Worm (Caenorhabditis elegans) whole organism, young adult: ENCODE data around the gene sma-6.

ENCODE experiments used
- B0261.1 ChIP-seq: sonication (generic microtip); optimal IDR thresholded peaks from 2 replicates; lab custom pipeline; 2016; ENCODE audit warnings: mild to moderate bottlenecking, missing genetic modification characterization, moderate library complexity, missing compliant biosample characterization
- D2030.7 ChIP-seq: fragments of 200-800 bp; sonication (Bioruptor generic); IDR thresholded peaks from 2 replicates; pipeline ENCODE4 v1.3.6; 2022; ENCODE audit warnings: missing genetic modification reagents, missing genetic modification characterization, missing compliant biosample characterization
- F22D6.2 ChIP-seq: sonication (generic microtip); optimal IDR thresholded peaks from 2 replicates; lab custom pipeline; 2016; ENCODE audit warnings: mild to moderate bottlenecking, missing genetic modification characterization, missing compliant biosample characterization
- F37B4.10 ChIP-seq: fragments of 200-800 bp; sonication (Bioruptor generic); IDR thresholded peaks from 2 replicates; pipeline ENCODE4 v1.3.6; 2022; ENCODE audit warnings: missing genetic modification characterization, missing compliant biosample characterization
- F49E8.2 ChIP-seq: sonication (generic microtip); optimal IDR thresholded peaks from 3 replicates; lab custom pipeline; 2017; ENCODE audit warnings: missing genetic modification characterization, mild to moderate bottlenecking, missing compliant biosample characterization, antibody characterized with exemption, moderate library complexity; ENCODE audit not compliant: insufficient read depth
- F57A8.1 ChIP-seq: fragments of 200-800 bp; sonication (Bioruptor generic); optimal IDR thresholded peaks from 2 replicates; lab custom pipeline; 2018; ENCODE audit warnings: mild to moderate bottlenecking, missing genetic modification characterization, moderate library complexity, missing compliant biosample characterization
- T26A5.8 ChIP-seq: sonication (generic microtip); optimal IDR thresholded peaks from 2 replicates; lab custom pipeline; 2016; ENCODE audit warnings: missing genetic modification characterization, missing compliant biosample characterization
- aptf-2 ChIP-seq: fragments of 200-800 bp; sonication (Bioruptor generic); conservative IDR thresholded peaks from 2 replicates; pipeline ENCODE4 v1.3.6; 2022; ENCODE audit warnings: missing genetic modification reagents, missing genetic modification characterization, missing compliant biosample characterization
- aptf-3 ChIP-seq: fragments of 200-800 bp; sonication (Bioruptor generic); IDR thresholded peaks from 2 replicates; pipeline ENCODE4 v1.3.6; 2022; ENCODE audit warnings: missing genetic modification characterization, missing compliant biosample characterization
- atf-7 ChIP-seq: sonication (generic microtip); optimal IDR thresholded peaks from 2 replicates; lab custom pipeline; 2017; ENCODE audit warnings: mild to moderate bottlenecking, missing genetic modification characterization, missing compliant biosample characterization
- attf-5 ChIP-seq: fragments of 200-800 bp; sonication (Bioruptor generic); optimal IDR thresholded peaks from 2 replicates; lab custom pipeline; 2018; ENCODE audit warnings: mild to moderate bottlenecking, missing genetic modification characterization, missing compliant biosample characterization
- bed-1 ChIP-seq: fragments of 200-800 bp; sonication (Bioruptor generic); IDR thresholded peaks from 2 replicates; pipeline ENCODE4 v1.3.6; 2022; ENCODE audit warnings: missing genetic modification reagents, missing genetic modification characterization, missing compliant biosample characterization
- ccch-3 ChIP-seq: fragments of 200-800 bp; sonication (Bioruptor generic); optimal IDR thresholded peaks from 2 replicates; lab custom pipeline; 2018; ENCODE audit warnings: mild to moderate bottlenecking, missing genetic modification characterization, missing compliant biosample characterization
- ceh-100 ChIP-seq: fragments of 200-800 bp; sonication (Bioruptor generic); IDR thresholded peaks from 2 replicates; pipeline ENCODE4 v1.3.6; 2022; ENCODE audit warnings: missing genetic modification reagents, missing genetic modification characterization, missing compliant biosample characterization
- ceh-27 ChIP-seq: fragments of 200-800 bp; sonication (Bioruptor generic); optimal IDR thresholded peaks from 2 replicates; lab custom pipeline; 2018; ENCODE audit warnings: mild to moderate bottlenecking, missing genetic modification characterization, moderate library complexity, missing compliant biosample characterization
- dox-1 ChIP-seq: fragments of 200-800 bp; sonication (Bioruptor generic); IDR thresholded peaks from 2 replicates; pipeline ENCODE4 v1.3.6; 2022; ENCODE audit warnings: missing genetic modification reagents, missing genetic modification characterization, missing compliant biosample characterization
- egl-18 ChIP-seq: fragments of 200-800 bp; sonication (Bioruptor generic); IDR thresholded peaks from 2 replicates; pipeline ENCODE4 v1.3.6; 2022; ENCODE audit warnings: missing genetic modification reagents, missing genetic modification characterization, missing compliant biosample characterization
- ets-4 ChIP-seq: fragments of 200-800 bp; sonication (Bioruptor generic); optimal IDR thresholded peaks from 2 replicates; lab custom pipeline; 2018; ENCODE audit warnings: mild to moderate bottlenecking, missing genetic modification characterization, missing compliant biosample characterization
- fkh-3 ChIP-seq: sonication (generic microtip); optimal IDR thresholded peaks from 2 replicates; lab custom pipeline; 2016; ENCODE audit warnings: mild to moderate bottlenecking, missing genetic modification characterization, missing compliant biosample characterization
- gei-17 ChIP-seq: fragments of 200-800 bp; sonication (Bioruptor generic); optimal IDR thresholded peaks from 2 replicates; lab custom pipeline; 2018; ENCODE audit warnings: mild to moderate bottlenecking, missing genetic modification characterization, missing compliant biosample characterization
- hmg-1.2 ChIP-seq: fragments of 200-800 bp; sonication (Bioruptor generic); IDR thresholded peaks from 2 replicates; pipeline ENCODE4 v1.3.6; 2022; ENCODE audit warnings: missing genetic modification reagents, missing genetic modification characterization, missing compliant biosample characterization
- hmg-20 ChIP-seq: fragments of 200-800 bp; sonication (Bioruptor generic); IDR thresholded peaks from 2 replicates; pipeline ENCODE4 v1.3.6; 2022; ENCODE audit warnings: missing genetic modification reagents, missing genetic modification characterization, missing compliant biosample characterization
- lag-1 ChIP-seq: fragments of 200-800 bp; sonication (Bioruptor generic); IDR thresholded peaks from 2 replicates; pipeline ENCODE4 v1.3.6; 2022; ENCODE audit warnings: missing genetic modification reagents, missing genetic modification characterization, missing compliant biosample characterization
- let-607 ChIP-seq, 2 experiments: fragments of 200-800 bp in 1 of 2; sonication (Bioruptor generic) in 1 of 2; sonication (generic microtip) in 1 of 2; optimal IDR thresholded peaks; 2 replicates each; lab custom pipeline; 2016 to 2018; ENCODE audit warnings: mild to moderate bottlenecking in 2 of 2, missing compliant biosample characterization in 2 of 2, missing genetic modification characterization in 2 of 2, moderate library complexity in 2 of 2, missing genotype in 1 of 2
- lin-35 ChIP-seq, 3 experiments: fragments of 150-350 bp in 2 of 3; sonication (generic microtip) in 1 of 3; optimal IDR thresholded peaks; 2 replicates each; lab custom pipeline; 2014 to 2018; ENCODE audit warnings: missing biosample characterization in 3 of 3, missing genetic modification characterization in 3 of 3, missing genetic modification reagents in 3 of 3
- lin-40 ChIP-seq: sonication (generic microtip); optimal IDR thresholded peaks from 2 replicates; lab custom pipeline; 2016; ENCODE audit warnings: missing genetic modification characterization, mild to moderate bottlenecking, missing compliant biosample characterization, missing genotype, missing genetic modification reagents
- lsy-27 ChIP-seq: sonication (generic microtip); optimal IDR thresholded peaks from 2 replicates; lab custom pipeline; 2017; ENCODE audit warnings: missing genetic modification characterization, mild to moderate bottlenecking, missing compliant biosample characterization, antibody characterized with exemption, missing genotype, borderline replicate concordance; ENCODE audit not compliant: insufficient read depth
- madf-10 ChIP-seq: sonication (generic microtip); optimal IDR thresholded peaks from 2 replicates; lab custom pipeline; 2016; ENCODE audit warnings: mild to moderate bottlenecking, missing genetic modification characterization, missing compliant biosample characterization
- madf-3 ChIP-seq: fragments of 200-800 bp; sonication (Bioruptor generic); IDR thresholded peaks from 2 replicates; pipeline ENCODE4 v1.3.6; 2022; ENCODE audit warnings: missing genetic modification reagents, missing genetic modification characterization, missing compliant biosample characterization
- mel-28 ChIP-seq: sonication (generic microtip); optimal IDR thresholded peaks from 2 replicates; lab custom pipeline; 2016; ENCODE audit warnings: borderline replicate concordance, mild to moderate bottlenecking, missing genetic modification characterization, missing compliant biosample characterization
- mxl-1 ChIP-seq: sonication (generic microtip); optimal IDR thresholded peaks from 2 replicates; lab custom pipeline; 2016; ENCODE audit warnings: missing genetic modification characterization, missing compliant biosample characterization
- nfyb-1 ChIP-seq: fragments of 200-800 bp; sonication (Bioruptor generic); IDR thresholded peaks from 2 replicates; pipeline ENCODE4 v1.3.6; 2022; ENCODE audit warnings: missing genetic modification reagents, missing genetic modification characterization, missing compliant biosample characterization
- nhr-120 ChIP-seq: fragments of 200-800 bp; sonication (Bioruptor generic); IDR thresholded peaks from 2 replicates; pipeline ENCODE4 v1.3.6; 2022; ENCODE audit warnings: missing genetic modification characterization, missing compliant biosample characterization
- nhr-179 ChIP-seq: sonication (generic microtip); optimal IDR thresholded peaks from 2 replicates; lab custom pipeline; 2016; ENCODE audit warnings: mild to moderate bottlenecking, missing genetic modification characterization, missing compliant biosample characterization
- nhr-27 ChIP-seq: fragments of 200-800 bp; sonication (Bioruptor generic); optimal IDR thresholded peaks from 2 replicates; lab custom pipeline; 2018; ENCODE audit warnings: mild to moderate bottlenecking, missing genetic modification characterization, moderate library complexity, missing compliant biosample characterization
- nhr-80 ChIP-seq: sonication (generic microtip); optimal IDR thresholded peaks from 2 replicates; lab custom pipeline; 2016; ENCODE audit warnings: missing genetic modification characterization, missing compliant biosample characterization
- pbrm-1 ChIP-seq: fragments of 200-800 bp; sonication (Bioruptor generic); IDR thresholded peaks from 2 replicates; pipeline ENCODE4 v1.3.6; 2022; ENCODE audit warnings: missing genetic modification reagents, missing genetic modification characterization, missing compliant biosample characterization
- sdz-38 ChIP-seq: sonication (generic microtip); optimal IDR thresholded peaks from 2 replicates; lab custom pipeline; 2016; ENCODE audit warnings: missing genotype, missing genetic modification characterization, missing compliant biosample characterization
- sea-2 ChIP-seq: fragments of 200-800 bp; sonication (Bioruptor generic); IDR thresholded peaks from 2 replicates; pipeline ENCODE4 v1.3.6; 2022; ENCODE audit warnings: missing genetic modification characterization, missing compliant biosample characterization
- snpc-1.3 ChIP-seq: sonication (generic microtip); optimal IDR thresholded peaks from 2 replicates; lab custom pipeline; 2017; ENCODE audit warnings: missing genetic modification characterization, mild to moderate bottlenecking, missing compliant biosample characterization, antibody characterized with exemption, moderate library complexity, missing genotype, missing genetic modification reagents; ENCODE audit not compliant: insufficient read depth
- unc-130 ChIP-seq: sonication (generic microtip); optimal IDR thresholded peaks from 2 replicates; lab custom pipeline; 2016; ENCODE audit warnings: missing genetic modification reagents, missing genetic modification characterization, missing compliant biosample characterization
- zim-3 ChIP-seq: sonication (generic microtip); optimal IDR thresholded peaks from 2 replicates; lab custom pipeline; 2017; ENCODE audit warnings: mild to moderate bottlenecking, missing genetic modification characterization, moderate library complexity, missing compliant biosample characterization
- ztf-18 ChIP-seq: sonication (generic microtip); optimal IDR thresholded peaks from 2 replicates; lab custom pipeline; 2016; ENCODE audit warnings: missing genotype, mild to moderate bottlenecking, missing genetic modification characterization, missing compliant biosample characterization
- ztf-22 ChIP-seq: fragments of 200-800 bp; sonication (Bioruptor generic); optimal IDR thresholded peaks from 2 replicates; lab custom pipeline; 2018; ENCODE audit warnings: mild to moderate bottlenecking, missing genetic modification characterization, moderate library complexity, missing compliant biosample characterization
- ztf-28 ChIP-seq: fragments of 200-800 bp; sonication (Bioruptor generic); IDR thresholded peaks from 2 replicates; pipeline ENCODE4 v1.3.6; 2022; ENCODE audit warnings: missing genetic modification reagents, missing genetic modification characterization, missing compliant biosample characterization

The sma-6 gene

DNA sequence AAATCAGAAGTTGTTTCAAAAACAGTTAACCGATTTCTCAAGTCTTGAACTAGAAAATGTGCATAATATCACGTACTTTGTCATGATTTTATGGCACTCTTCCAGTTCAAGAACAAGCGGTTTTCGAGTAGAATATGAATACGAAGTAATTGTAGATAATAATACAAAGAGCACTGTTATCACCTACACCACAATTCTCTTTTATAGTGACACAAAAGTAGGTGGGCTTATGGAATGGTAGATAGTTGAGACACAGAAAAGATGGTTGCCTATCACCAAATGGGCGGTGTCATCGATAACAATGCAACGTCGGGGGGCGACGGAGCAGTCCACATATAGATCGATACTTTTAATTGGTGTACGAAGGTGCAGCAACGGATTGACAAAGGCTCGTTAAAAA lies 4.4 kb downstream of the sma-6 start:
- TF ChIP-seq dox-1 (GFP tag; lab: Robert Waterston, UW), result peak; percentile 56; the same call in 1 of the 2 replicates
- TF ChIP-seq ets-4 (GFP tag; lab: Kevin White, UChicago), result peak; percentile 88
- peak; percentile 36 for TF ChIP-seq atf-7 (tag; lab: Kevin White, UChicago)
- TF ChIP-seq pbrm-1, result no peak
- TF ChIP-seq nhr-179 (tag; lab: Kevin White, UChicago), result no peak
- peak; percentile 2 for TF ChIP-seq attf-5 (GFP tag; lab: Kevin White, UChicago)
- peak; percentile 98 for TF ChIP-seq nhr-80 (tag; lab: Kevin White, UChicago)
- TF ChIP-seq ztf-22 (GFP tag; lab: Kevin White, UChicago), result peak; percentile 62
- peak in 1 of 2 experiments; percentile 30 for TF ChIP-seq let-607 (tag; optimal IDR thresholded peaks at IDR 0.05; lab: Kevin White, UChicago)
- no peak for TF ChIP-seq nfyb-1 (GFP tag; lab: Robert Waterston, UW)
- TF ChIP-seq ztf-18, result peak; percentile 37
- no peak for TF ChIP-seq zim-3 (tag; lab: Kevin White, UChicago)

DNA sequence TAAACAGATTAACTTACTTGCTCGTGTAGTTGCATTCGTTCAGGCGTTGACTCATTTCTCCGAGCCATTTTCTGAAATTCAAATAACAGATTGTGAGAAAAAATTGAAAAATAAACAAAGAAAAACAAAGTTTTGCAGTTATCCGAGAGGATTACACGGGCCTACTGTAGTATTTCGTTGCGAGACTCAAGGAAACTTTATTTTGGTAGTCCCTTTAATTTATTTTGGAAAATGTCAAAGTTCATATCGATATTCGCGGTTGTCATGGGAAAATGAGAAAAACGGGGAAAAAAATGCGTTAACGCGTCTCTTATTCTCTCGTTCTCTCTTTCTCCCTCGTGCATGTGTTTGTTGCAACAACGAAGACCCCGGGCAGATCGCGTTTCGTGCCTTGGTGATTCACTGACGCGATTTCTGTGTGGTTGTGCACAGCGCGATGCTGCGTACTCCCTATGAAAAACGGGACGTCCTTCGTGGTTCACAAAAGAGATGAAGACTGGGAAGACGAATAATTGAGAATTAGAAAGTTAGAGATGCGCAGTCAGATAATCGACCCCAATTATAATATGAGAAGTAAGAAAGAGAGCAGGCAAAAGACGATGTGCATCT lies 7.0 kb downstream of the sma-6 start, which contains the start of gene set-4:
set-4 (minus strand) TSS at position 120 of the 609 bp plus-strand sequence.
- no peak for TF ChIP-seq lag-1 (GFP tag; lab: Robert Waterston, UW)
- TF ChIP-seq ceh-27, result peak; percentile 87
- TF ChIP-seq lsy-27 (tag; lab: Kevin White, UChicago), result no peak
- TF ChIP-seq ztf-28 (GFP tag; lab: Robert Waterston, UW), result no peak
- peak in 2 of 3 experiments; percentile 28 to 90 for TF ChIP-seq lin-35 (GFP tag; optimal IDR thresholded peaks at IDR 0.05; lab: Kevin White, UChicago)
- peak; percentile 79 for TF ChIP-seq hmg-20 (GFP tag; lab: Robert Waterston, UW)
- no peak for TF ChIP-seq B0261.1 (tag; lab: Kevin White, UChicago)
- 0 out of 2 replicates have a peak, but pooled peaks have one; percentile 26 for TF ChIP-seq aptf-3 (GFP tag; lab: Robert Waterston, UW)
- no peak for TF ChIP-seq mxl-1
- TF ChIP-seq nhr-120 (GFP tag; lab: Robert Waterston, UW), result no peak
- no peak for TF ChIP-seq T26A5.8 (tag; lab: Kevin White, UChicago)
- TF ChIP-seq F22D6.2 (tag; lab: Kevin White, UChicago), result peak; percentile 44
- no peak for TF ChIP-seq sdz-38 (tag; lab: Kevin White, UChicago)
- TF ChIP-seq fkh-3, result no peak
- TF ChIP-seq ztf-18, result peak; percentile 97
- TF ChIP-seq F49E8.2 (tag; lab: Kevin White, UChicago), result no peak
- TF ChIP-seq pbrm-1, result peak; percentile 86
- peak; percentile 91 for TF ChIP-seq nfyb-1 (GFP tag; lab: Robert Waterston, UW)
- peak; percentile 2 for TF ChIP-seq unc-130
- 0 out of 2 replicates have a peak, but pooled peaks have one; percentile 58 for TF ChIP-seq madf-3 (GFP tag; lab: Robert Waterston, UW)
- no peak for TF ChIP-seq sea-2 (GFP tag; lab: Robert Waterston, UW)
- TF ChIP-seq D2030.7 (GFP tag; lab: Robert Waterston, UW), result no peak
- peak; percentile 68 for TF ChIP-seq hmg-1.2 (GFP tag; lab: Robert Waterston, UW)
- TF ChIP-seq egl-18 (GFP tag; lab: Robert Waterston, UW), result peak; percentile 55; the same call in 1 of the 2 replicates
- TF ChIP-seq madf-10, result peak; percentile 68
- no peak for TF ChIP-seq ccch-3 (GFP tag; lab: Kevin White, UChicago)
- no peak for TF ChIP-seq mel-28 (tag; lab: Kevin White, UChicago)
- TF ChIP-seq aptf-2 (GFP tag; lab: Robert Waterston, UW), result no peak
- peak; percentile 77 for TF ChIP-seq ceh-100 (GFP tag; lab: Robert Waterston, UW)
- peak; percentile 50 for TF ChIP-seq gei-17 (GFP tag; lab: Kevin White, UChicago)
- TF ChIP-seq nhr-27, result no peak
- peak; percentile 92 for TF ChIP-seq lin-40 (tag; lab: Kevin White, UChicago)
- no peak for TF ChIP-seq snpc-1.3 (tag; lab: Kevin White, UChicago)
- TF ChIP-seq dox-1 (GFP tag; lab: Robert Waterston, UW), result peak; percentile 93
- TF ChIP-seq F37B4.10 (GFP tag; lab: Robert Waterston, UW), result no peak
- TF ChIP-seq F57A8.1 (GFP tag; lab: Kevin White, UChicago), result no peak
- TF ChIP-seq bed-1 (GFP tag; lab: Robert Waterston, UW), result no peak
